Worm (Caenorhabditis elegans) whole organism, L4 larva: Measurements from ENCODE around the gene ZK1240.6.

Source experiments
- F26F4.8 ChIP-seq: fragments of 200-800 bp; sonication (Bioruptor generic); conservative IDR thresholded peaks from 2 replicates; pipeline ENCODE4 v1.3.6; 2022; ENCODE audit warnings: missing genetic modification characterization, missing compliant biosample characterization
- aly-2 ChIP-seq: sonication (generic microtip); optimal IDR thresholded peaks from 2 replicates; lab custom pipeline; 2018; ENCODE audit warnings: missing biosample characterization, missing genetic modification characterization
- ceh-82 ChIP-seq: sonication (generic microtip); optimal IDR thresholded peaks from 2 replicates; lab custom pipeline; 2017; ENCODE audit warnings: missing biosample characterization, missing genetic modification characterization
- cey-2 ChIP-seq: sonication (generic microtip); optimal IDR thresholded peaks from 3 replicates; lab custom pipeline; 2017; ENCODE audit warnings: missing genetic modification characterization, mild to moderate bottlenecking, missing compliant biosample characterization, antibody characterized with exemption, borderline replicate concordance; ENCODE audit not compliant: insufficient read depth
- daf-8 ChIP-seq: fragments of 200-800 bp; sonication (Bioruptor generic); IDR thresholded peaks from 2 replicates; pipeline ENCODE4 v1.3.6; 2022; ENCODE audit warnings: missing genetic modification characterization, missing compliant biosample characterization
- lin-39 ChIP-seq: fragments of 150-350 bp; optimal IDR thresholded peaks from 2 replicates; lab custom pipeline; 2014; ENCODE audit warnings: missing biosample characterization, missing genetic modification reagents, missing genetic modification characterization
- lsy-2 ChIP-seq, 2 experiments: fragments of 150-350 bp in 1 of 2; sonication (generic microtip) in 1 of 2; optimal IDR thresholded peaks; 2 replicates each; lab custom pipeline; 2014 to 2017; ENCODE audit warnings: missing biosample characterization in 2 of 2, missing genetic modification characterization in 2 of 2
- mdl-1 ChIP-seq, 2 experiments: fragments of 150-350 bp in 1 of 2; sonication (generic microtip) in 1 of 2; optimal IDR thresholded peaks; 2 replicates each; lab custom pipeline; 2014 to 2017; ENCODE audit warnings: missing biosample characterization in 2 of 2, missing genetic modification characterization in 2 of 2
- nhr-11 ChIP-seq: fragments of 150-350 bp; optimal IDR thresholded peaks from 2 replicates; lab custom pipeline; 2014; ENCODE audit warnings: missing biosample characterization, missing genetic modification characterization
- pha-4 ChIP-seq, 2 experiments: fragments of 150-350 bp in 1 of 2; fragments of 200-800 bp in 1 of 2; sonication (Bioruptor generic) in 1 of 2; IDR thresholded peaks in 1 of 2; optimal IDR thresholded peaks in 1 of 2; 2 replicates each; pipeline versions ENCODE4 v1.3.6 to Lab custom; 2014 to 2022; ENCODE audit warnings: missing genetic modification characterization in 2 of 2, missing genetic modification reagents in 2 of 2, missing biosample characterization in 1 of 2, missing compliant biosample characterization in 1 of 2
- tra-1 ChIP-seq: fragments of 200-800 bp; sonication (Bioruptor generic); IDR thresholded peaks from 2 replicates; pipeline ENCODE4 v1.3.6; 2022; ENCODE audit warnings: missing genetic modification reagents, missing genetic modification characterization, missing compliant biosample characterization
- zfp-2 ChIP-seq: sonication (generic microtip); optimal IDR thresholded peaks from 2 replicates; lab custom pipeline; 2016; ENCODE audit warnings: mild to moderate bottlenecking, missing genetic modification characterization, missing compliant biosample characterization
- ztf-7 ChIP-seq: fragments of 150-350 bp; optimal IDR thresholded peaks from 2 replicates; lab custom pipeline; 2014; ENCODE audit warnings: missing biosample characterization, missing genetic modification characterization

- TF ChIP-seq zfp-2 (tag; lab: Kevin White, UChicago) = no peak
- TF ChIP-seq ceh-82 (tag; lab: Kevin White, UChicago) = no peak
- no peak for TF ChIP-seq pha-4 (GFP tag; IDR thresholded peaks at IDR 0.05; lab: Robert Waterston, UW)
- no peak for TF ChIP-seq pha-4 (tag; optimal IDR thresholded peaks at IDR 0.05; lab: Kevin White, UChicago)
- no peak for TF ChIP-seq aly-2 (tag; lab: Kevin White, UChicago)
- no peak for TF ChIP-seq nhr-11 (tag; lab: Kevin White, UChicago)
- TF ChIP-seq F26F4.8 = no peak
- TF ChIP-seq ztf-7 (tag; lab: Kevin White, UChicago) = no peak
- no peak for TF ChIP-seq cey-2 (tag; lab: Kevin White, UChicago)
- no peak for TF ChIP-seq lsy-2 (tag; optimal IDR thresholded peaks at IDR 0.05; lab: Kevin White, UChicago)
- no peak for TF ChIP-seq lin-39 (tag; lab: Kevin White, UChicago)
- no peak for TF ChIP-seq mdl-1 (tag; optimal IDR thresholded peaks at IDR 0.05; lab: Kevin White, UChicago)
- no peak for TF ChIP-seq daf-8 (GFP tag; lab: Robert Waterston, UW)
- no peak for TF ChIP-seq tra-1 (GFP tag; lab: Robert Waterston, UW)
Measured at ce11 chrII:2352546-2352945, 29.8 kb upstream of the ZK1240.6 start, which contains the start of gene F43C11.10.
